Worm (Caenorhabditis elegans) whole organism, L4/young adult: ENCODE results near the gene C01F1.5.

Source experiments
- W03F9.2 ChIP-seq: fragments of 150-350 bp; optimal IDR thresholded peaks from 2 replicates; lab custom pipeline; 2014; ENCODE audit warnings: missing biosample characterization, missing genetic modification characterization
- dao-5 ChIP-seq: sonication (generic microtip); optimal IDR thresholded peaks from 2 replicates; lab custom pipeline; 2016; ENCODE audit warnings: missing genotype, missing genetic modification characterization, moderate library complexity, missing compliant biosample characterization
- him-1 ChIP-seq: sonication (generic microtip); optimal IDR thresholded peaks from 2 replicates; lab custom pipeline; 2016; ENCODE audit warnings: missing genotype, missing genetic modification reagents, missing genetic modification characterization, missing compliant biosample characterization

The C01F1.5 gene

DNA sequence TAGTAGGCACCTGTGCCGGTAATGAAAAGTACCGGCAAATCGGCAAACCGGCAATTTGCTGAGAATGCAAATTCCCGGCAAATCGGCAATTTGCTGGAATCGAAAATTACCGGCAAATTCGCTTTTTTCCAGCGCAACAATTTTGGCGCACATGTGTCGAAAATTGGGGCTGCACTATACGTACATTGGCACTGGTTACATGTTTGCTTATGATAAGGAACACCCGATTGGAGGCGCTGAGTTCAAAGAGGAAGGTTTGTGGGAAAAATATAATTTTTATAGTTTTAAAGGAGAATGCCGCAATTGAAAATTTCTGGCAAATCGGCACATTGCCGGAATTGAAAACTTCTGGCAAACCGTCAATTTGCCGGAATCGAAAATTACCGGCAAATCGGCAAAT lies 15.6 kb upstream of the C01F1.5 start:
- no peak for TF ChIP-seq dao-5 (tag; lab: Kevin White, UChicago)
- no peak for TF ChIP-seq W03F9.2 (tag; lab: Kevin White, UChicago)
- no peak for TF ChIP-seq him-1 (tag; lab: Kevin White, UChicago)

DNA sequence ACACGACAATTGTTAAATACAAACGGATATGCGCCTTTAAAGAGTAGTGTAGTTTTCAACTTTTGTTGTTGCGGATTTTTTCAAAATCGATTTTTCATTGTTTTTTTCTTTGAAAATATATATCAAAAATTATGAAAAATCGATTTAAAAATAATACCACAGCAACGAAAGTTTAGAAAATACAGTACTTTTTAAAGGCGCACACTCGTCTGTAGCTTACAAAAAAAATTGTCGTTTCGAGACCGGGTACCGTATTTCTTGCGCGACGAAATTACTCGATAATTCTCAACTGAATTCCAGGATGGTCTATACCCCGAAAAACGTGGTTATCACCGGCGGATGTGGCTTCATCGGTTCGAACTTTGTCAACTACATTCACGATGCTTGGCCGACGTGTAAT lies 13.2 kb upstream of the C01F1.5 start, which contains the start of gene rml-4:
TSS of gene rml-4 (plus strand) at position 301 of the 400 bp plus-strand sequence.
- no peak for TF ChIP-seq W03F9.2 (tag; lab: Kevin White, UChicago)
- TF ChIP-seq him-1 (tag; lab: Kevin White, UChicago) = no peak
- TF ChIP-seq dao-5 (tag; lab: Kevin White, UChicago) = no peak

DNA sequence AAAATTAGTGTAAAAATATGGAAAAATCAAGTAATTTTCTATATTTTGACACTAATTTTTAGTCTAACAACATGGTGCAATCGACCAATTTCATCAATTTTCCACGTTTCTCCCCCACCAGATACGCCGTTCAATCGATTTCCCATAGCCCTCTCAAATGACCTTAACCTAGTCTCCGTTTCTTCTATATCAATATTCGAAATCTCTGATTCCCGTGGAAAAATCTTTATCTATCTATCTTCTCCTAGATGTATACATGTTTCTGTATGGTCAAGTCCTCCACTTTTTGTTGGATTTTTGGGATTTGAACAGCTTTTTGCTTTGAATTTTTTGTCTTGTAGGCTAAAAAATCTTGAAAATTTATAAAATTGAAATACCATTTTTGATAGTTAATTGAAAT lies 12.5 kb upstream of the C01F1.5 start:
- TF ChIP-seq him-1 (tag; lab: Kevin White, UChicago) (no peak), W03F9.2 (tag; lab: Kevin White, UChicago) (no peak), dao-5 (tag; lab: Kevin White, UChicago) (no peak)

DNA sequence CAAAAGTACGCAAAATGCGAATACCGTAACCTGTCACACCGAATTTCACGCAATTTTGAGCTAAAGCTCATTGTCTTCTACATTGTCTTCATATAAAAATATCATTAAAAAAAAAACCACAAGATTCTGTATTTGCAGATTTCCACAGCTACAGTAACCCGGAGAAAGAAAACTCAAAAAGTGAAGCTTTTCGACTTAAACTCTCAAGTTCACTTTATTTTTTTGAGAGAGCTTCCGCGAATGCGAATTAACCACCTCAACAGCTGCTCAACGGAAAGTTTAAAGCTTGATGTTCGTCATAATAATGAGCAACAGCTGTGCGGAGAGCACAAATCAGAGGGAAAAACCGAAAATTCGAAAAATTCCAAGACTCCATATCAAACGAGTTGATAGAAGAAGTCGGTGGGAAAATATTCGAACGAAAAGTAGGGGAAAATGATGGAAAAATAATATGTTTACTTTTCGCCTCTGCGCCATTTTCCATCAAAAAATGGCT lies 11.4 kb upstream of the C01F1.5 start:
- TF ChIP-seq dao-5 (tag; lab: Kevin White, UChicago) (no peak), W03F9.2 (tag; lab: Kevin White, UChicago) (no peak), him-1 (tag; lab: Kevin White, UChicago) (no peak)

DNA sequence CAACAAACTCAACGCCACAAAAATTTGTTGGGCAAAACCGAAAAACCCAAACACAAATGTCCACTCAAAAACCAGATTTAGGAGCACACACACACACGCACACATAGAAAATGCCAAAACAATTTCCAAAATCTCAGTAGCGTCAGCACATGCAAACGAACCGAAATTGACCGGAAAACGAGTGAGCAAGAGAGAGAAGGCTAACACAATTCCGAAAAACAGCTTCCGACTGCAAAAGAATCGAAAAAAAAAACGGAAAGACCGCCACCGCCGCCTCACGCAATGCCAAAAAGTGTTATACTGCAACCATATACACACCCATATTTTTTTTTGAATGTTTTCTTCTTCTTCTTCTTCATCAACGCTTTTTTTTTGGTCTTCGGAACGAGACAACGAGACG lies 10.2 kb upstream of the C01F1.5 start:
- TF ChIP-seq him-1 (tag; lab: Kevin White, UChicago) (no peak), dao-5 (tag; lab: Kevin White, UChicago) (no peak), W03F9.2 (tag; lab: Kevin White, UChicago) (no peak)

DNA sequence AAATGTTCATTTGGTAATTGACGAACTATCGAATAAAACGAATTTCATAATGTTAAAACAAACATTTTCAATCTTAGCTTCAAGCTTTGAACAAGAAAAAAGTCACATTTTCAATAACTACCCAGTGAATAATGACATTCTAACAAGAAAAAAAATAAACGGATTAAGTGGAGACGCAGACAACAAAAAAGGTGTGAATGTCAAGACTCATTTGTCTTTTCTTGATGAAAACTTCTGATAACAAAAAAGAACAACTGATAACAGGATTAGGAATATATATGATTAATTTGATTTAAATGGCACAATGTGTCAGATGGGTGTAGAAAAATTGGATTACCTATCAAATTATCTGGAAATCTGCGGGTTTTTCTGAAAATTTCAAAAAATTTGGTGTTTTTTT lies 6.9 kb upstream of the C01F1.5 start:
- no peak for TF ChIP-seq him-1 (tag; lab: Kevin White, UChicago)
- no peak for TF ChIP-seq dao-5 (tag; lab: Kevin White, UChicago)
- no peak for TF ChIP-seq W03F9.2 (tag; lab: Kevin White, UChicago)

DNA sequence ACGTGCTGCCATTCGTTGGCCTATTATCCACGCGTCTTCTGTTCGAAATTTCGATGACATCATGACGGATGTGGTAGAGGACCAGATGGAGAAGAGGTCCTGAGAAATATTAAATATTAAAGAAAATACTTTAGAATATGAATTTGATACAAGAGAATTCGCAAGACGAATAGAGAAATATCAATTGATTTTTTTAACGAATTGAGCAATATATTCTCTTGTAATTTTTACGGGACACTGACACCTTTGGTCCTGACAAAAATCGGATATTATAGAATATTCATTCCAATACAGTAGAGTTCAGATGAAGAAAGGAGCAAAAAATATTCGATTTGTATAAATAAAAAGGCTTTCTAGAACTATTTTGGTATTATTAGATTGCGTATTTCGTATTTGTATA lies 6.5 kb upstream of the C01F1.5 start, which contains the start of gene C01F1.6:
TSS of gene C01F1.6 (minus strand) at position 101 of the 400 bp plus-strand sequence.
- TF ChIP-seq dao-5 (tag; lab: Kevin White, UChicago) (no peak), him-1 (tag; lab: Kevin White, UChicago) (no peak), W03F9.2 (tag; lab: Kevin White, UChicago) (no peak)

DNA sequence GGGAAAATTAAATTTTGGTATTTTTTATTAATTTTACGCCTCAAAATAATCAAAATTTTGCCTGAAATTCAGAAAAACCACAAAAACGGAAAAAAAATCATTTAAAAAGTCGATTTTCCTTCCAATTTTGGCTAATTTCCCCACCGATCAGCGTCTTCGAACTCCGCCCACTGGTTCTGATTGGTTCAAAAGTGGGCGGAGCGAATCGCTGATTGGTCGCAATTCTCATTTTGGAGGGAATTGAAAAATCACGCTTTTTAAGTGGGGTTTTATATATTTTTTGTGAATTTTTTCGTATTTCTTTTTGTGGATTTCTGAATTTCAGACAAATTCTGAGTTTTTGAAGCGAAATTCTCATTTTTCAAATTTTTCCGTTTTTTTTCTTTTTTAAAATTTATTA lies 5.3 kb upstream of the C01F1.5 start:
- TF ChIP-seq him-1 (tag; lab: Kevin White, UChicago) (no peak), W03F9.2 (tag; lab: Kevin White, UChicago) (no peak), dao-5 (tag; lab: Kevin White, UChicago) (no peak)

DNA sequence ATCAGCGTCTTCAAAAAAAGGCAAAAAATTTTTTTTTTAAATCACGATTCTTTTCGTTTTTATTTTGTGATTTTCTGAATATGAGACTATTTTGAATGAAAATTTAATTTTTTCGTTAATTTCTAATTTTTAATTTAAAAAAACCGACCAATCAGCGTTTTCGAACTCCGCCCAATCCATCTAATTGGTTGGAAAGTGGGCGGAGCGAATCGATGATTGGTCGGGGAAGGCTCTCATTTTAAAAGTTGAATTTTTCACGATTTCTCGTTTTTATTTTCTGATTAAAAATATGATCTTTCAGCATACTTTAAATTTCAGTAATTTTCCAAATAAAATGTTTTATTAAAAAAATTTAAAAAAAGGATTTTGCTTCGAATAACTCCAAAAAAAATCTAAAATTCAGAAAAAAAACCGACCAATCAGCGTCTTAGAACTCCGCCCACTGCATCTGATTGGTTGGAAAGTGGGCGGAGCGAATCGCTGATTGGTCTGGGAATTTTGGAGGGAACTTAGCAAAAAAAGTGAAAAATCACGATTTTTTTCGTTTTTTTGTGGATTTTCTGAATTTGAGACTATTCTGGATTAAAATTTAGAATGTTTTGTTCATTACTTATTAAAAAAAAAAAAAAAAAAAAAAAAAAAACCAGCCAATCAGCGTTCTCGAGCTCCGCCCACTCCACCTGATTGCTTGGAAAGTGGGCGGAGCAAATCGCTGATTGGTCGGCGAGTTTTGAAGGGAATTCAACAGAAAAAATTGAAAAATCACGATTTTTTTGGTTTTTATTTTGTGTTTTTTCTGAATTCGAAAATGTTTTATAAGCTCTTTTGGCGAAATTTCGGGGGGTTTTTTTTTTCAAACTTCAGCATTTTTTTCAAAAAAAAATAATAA lies 2.9 kb upstream of the C01F1.5 start:
- no peak for TF ChIP-seq dao-5 (tag; lab: Kevin White, UChicago)
- TF ChIP-seq him-1 (tag; lab: Kevin White, UChicago) = no peak
- no peak for TF ChIP-seq W03F9.2 (tag; lab: Kevin White, UChicago)

DNA sequence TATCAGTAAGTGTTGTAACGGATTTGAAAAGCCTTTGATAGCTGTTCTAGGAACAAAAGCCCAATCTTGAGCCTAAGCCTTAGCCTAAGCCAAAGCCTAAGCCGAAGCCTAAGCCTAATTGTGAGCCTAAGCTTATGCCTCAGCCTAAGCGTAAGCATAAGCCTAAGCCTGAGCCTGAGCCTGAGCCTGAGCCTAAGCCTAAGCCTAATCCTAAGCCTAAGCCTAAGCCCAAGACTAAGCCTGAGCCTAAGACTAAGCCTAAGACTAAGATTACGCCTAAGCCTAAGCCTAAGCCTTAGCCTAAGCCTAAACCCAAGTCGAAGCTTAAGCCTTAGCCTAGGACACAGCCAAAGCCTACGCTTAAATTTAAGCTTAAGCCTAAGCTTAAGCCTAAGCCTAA lies 4.0 kb downstream of the C01F1.5 start:
- TF ChIP-seq him-1 (tag; lab: Kevin White, UChicago) = no peak

DNA sequence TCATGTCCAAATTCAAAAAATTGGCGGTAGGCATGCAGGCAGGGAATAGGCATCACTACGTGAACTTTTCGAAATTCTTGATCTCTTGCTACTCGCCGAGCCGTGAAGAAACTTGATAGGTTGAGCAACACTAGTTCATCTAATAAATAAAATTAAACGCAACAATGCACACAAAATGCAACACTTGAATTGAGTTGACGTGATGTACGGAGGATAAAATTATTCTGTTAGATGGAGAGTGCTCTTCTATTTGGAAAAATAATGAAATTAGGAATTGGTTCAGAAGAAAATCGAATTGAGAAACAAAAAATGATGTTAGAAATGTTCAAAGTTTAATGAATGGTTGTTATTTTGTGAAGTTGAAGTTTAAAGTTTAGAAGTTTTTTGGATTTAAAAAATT lies 4.7 kb downstream of the C01F1.5 start:
- no peak for TF ChIP-seq dao-5 (tag; lab: Kevin White, UChicago)
- TF ChIP-seq W03F9.2 (tag; lab: Kevin White, UChicago) = no peak

DNA sequence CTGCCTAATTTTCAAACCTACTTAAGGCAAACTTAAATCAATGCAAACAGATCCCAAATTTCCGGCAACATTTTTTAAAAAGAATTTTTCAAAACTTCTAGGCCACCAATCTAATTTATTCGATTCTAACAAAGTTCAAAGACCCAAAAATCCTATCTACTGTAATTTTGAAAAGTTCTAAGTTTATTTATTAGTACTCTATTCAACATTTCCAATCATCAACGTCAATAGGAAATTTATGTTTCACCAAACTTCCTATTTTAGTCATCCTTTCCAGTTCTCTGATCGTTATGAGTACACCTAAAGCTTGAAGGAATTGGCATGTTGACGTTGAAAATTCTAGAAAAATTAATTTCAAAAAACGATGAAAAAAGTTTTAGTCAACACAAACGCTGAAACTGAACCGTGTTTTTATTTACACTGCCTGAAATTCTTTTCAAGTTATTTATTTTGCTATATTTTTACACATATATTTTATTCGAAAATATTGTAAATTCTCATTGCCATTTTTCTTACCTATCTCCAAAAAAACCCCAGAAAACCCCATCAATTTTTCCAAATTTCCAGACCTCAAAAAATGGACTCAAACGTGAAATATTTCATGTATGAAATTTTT lies 5.9 kb downstream of the C01F1.5 start, which contains the start of gene npr-42:
TSS of gene npr-42 (plus strand) at position 566 of the 616 bp plus-strand sequence.
- no peak for TF ChIP-seq dao-5 (tag; lab: Kevin White, UChicago)
- TF ChIP-seq W03F9.2 (tag; lab: Kevin White, UChicago) = no peak
- no peak for TF ChIP-seq him-1 (tag; lab: Kevin White, UChicago)

DNA sequence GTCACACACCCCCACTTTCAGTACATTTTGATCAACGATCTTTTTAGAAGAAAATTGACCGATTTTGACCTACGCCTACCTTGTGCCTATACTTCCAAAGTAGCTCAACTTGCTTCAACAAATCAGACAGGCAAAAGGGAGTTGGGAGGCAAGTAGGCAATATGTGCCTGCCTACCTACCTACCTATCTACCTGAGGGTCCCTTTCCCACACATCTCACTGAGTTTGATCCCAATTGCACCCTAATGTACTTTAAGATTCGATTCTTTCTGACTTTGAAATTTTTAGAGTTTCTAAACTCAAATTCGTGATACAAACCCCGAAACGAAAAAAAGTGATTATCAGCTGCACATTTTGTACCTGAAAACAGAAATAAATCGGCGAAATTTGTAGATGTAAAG lies 13.9 kb downstream of the C01F1.5 start:
- no peak for TF ChIP-seq him-1 (tag; lab: Kevin White, UChicago)
- TF ChIP-seq W03F9.2 (tag; lab: Kevin White, UChicago) = no peak
- TF ChIP-seq dao-5 (tag; lab: Kevin White, UChicago) = no peak
